Fruit fly (Drosophila melanogaster): ENCODE results near the gene CG9215.

Gene CG9215

DNA sequence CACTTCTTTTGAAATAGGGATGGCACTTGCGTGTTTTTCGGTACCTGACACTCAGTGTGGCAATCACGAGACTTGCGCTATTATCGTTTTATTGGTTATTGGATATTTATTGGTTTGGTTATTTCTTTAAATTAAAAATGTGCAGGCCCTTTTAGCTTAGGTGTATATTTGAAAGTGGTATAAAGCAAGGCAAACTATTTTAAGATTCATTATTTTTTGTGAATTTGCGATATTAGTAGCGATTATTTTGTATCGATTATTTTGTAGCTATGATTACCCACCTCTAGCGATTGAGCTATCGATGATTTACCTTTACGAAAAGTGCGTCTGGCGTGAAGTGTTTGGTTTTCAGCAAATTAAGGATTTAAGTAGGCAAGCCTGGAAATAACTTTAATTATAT lies at the start of gene CG9215, which contains the start of gene CG8097 (continued):
- no peak for TF ChIP-seq CG6683 (GFP tag; optimal IDR thresholded peaks at IDR 0.05)
- TF ChIP-seq pnt (GFP tag; optimal IDR thresholded peaks at IDR 0.05) = no peak
- no peak for TF ChIP-seq jing (GFP tag; optimal IDR thresholded peaks at IDR 0.05)
- peak; percentile 12 for TF ChIP-seq CG10654 (GFP tag; optimal IDR thresholded peaks at IDR 0.05)
- no peak for TF ChIP-seq CG10321 (GFP tag; IDR thresholded peaks at IDR 0.05)
- TF ChIP-seq CG10959 (GFP tag; IDR thresholded peaks at IDR 0.05) = no peak
- no peak for TF ChIP-seq oc (tag; optimal IDR thresholded peaks at IDR 0.05)
- peak; percentile 95 for TF ChIP-seq CG2129 (GFP tag; IDR thresholded peaks at IDR 0.05; ENCODE audit: partially characterized antibody)
- peak; percentile 91 for TF ChIP-seq Bgb (GFP tag; IDR thresholded peaks at IDR 0.05; ENCODE audit: partially characterized antibody)
- TF ChIP-seq Sox102F (GFP tag; optimal IDR thresholded peaks at IDR 0.05) = no peak
- no peak for TF ChIP-seq Hr3 (GFP tag; optimal IDR thresholded peaks at IDR 0.05)
- TF ChIP-seq CG10366 (GFP tag; IDR thresholded peaks at IDR 0.05) = no peak
- TF ChIP-seq CG8924 (tag; optimal IDR thresholded peaks at IDR 0.05) = peak; percentile 27
- no peak for TF ChIP-seq CG11247 (GFP tag; IDR thresholded peaks at IDR 0.05)
- no peak for TF ChIP-seq slp2 (GFP tag; optimal IDR thresholded peaks at IDR 0.05)
- no peak for TF ChIP-seq ERR (GFP tag; optimal IDR thresholded peaks at IDR 0.05)
- no peak for TF ChIP-seq bcd (GFP tag; optimal IDR thresholded peaks at IDR 0.05)
- no peak for TF ChIP-seq salm (tag; optimal IDR thresholded peaks at IDR 0.05)
- TF ChIP-seq stc (GFP tag; IDR thresholded peaks at IDR 0.05) = no peak

DNA sequence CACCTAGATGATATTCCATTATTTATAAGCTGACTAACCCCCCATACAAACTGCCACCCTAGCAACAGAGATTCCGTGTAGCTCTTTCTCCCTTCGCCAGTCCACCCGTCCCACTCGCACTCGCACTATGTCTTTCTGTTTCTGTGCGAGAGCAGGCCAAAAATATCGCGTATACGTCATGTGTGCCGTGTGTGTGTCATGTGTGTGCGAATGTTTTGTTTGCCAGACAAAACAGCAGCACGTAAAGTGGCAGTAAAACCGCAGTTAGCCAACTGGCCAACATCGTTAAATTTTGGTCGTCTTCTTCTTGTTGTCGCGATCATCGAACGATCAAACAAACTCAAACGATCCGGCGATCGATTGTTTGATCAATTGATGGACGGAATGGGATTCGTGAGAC lies 48.8 kb upstream of the CG9215 start:
- no peak for TF ChIP-seq ac (GFP tag; optimal IDR thresholded peaks at IDR 0.05)
- TF ChIP-seq CG4854 (GFP tag; optimal IDR thresholded peaks at IDR 0.05) = no peak
- TF ChIP-seq CG15269 (tag; optimal IDR thresholded peaks at IDR 0.05) = peak; percentile 13
- peak; percentile 38 for TF ChIP-seq CG1832 (GFP tag; optimal IDR thresholded peaks at IDR 0.05)
- TF ChIP-seq CTCF (GFP tag; optimal IDR thresholded peaks at IDR 0.05) = no peak
- no peak for TF ChIP-seq CoRest (tag; optimal IDR thresholded peaks at IDR 0.05)
- peak; percentile 69 for TF ChIP-seq CG7372 (GFP tag; IDR thresholded peaks at IDR 0.05)
- no peak for TF ChIP-seq pnt (GFP tag; optimal IDR thresholded peaks at IDR 0.05)
- peak; percentile 19 for TF ChIP-seq CG11504 (tag; optimal IDR thresholded peaks at IDR 0.05)
- TF ChIP-seq CG7745 (tag; optimal IDR thresholded peaks at IDR 0.05) = no peak
- peak; percentile 14 for TF ChIP-seq CG9727 (GFP tag; optimal IDR thresholded peaks at IDR 0.05)
- no peak for TF ChIP-seq CG8290 (GFP tag; optimal IDR thresholded peaks at IDR 0.05)
- TF ChIP-seq CG8290 (tag; optimal IDR thresholded peaks at IDR 0.05) = peak in 1 of 2 experiments; percentile 19
- TF ChIP-seq CG12104 (GFP tag; optimal IDR thresholded peaks at IDR 0.05) = no peak
- peak; percentile 38 for TF ChIP-seq CG12769 (tag; optimal IDR thresholded peaks at IDR 0.05)
- TF ChIP-seq CG8281 (tag; optimal IDR thresholded peaks at IDR 0.05) = peak; percentile 53
- no peak for TF ChIP-seq CG11560 (tag; IDR thresholded peaks at IDR 0.05)
- no peak for TF ChIP-seq CG2202 (tag; optimal IDR thresholded peaks at IDR 0.05)
- TF ChIP-seq CG10321 (GFP tag; IDR thresholded peaks at IDR 0.05) = peak; percentile 39; the same call in 1 of the 2 replicates
- TF ChIP-seq Abd-B (GFP tag; optimal IDR thresholded peaks at IDR 0.05) = peak; percentile 6
- TF ChIP-seq chinmo (GFP tag; IDR thresholded peaks at IDR 0.05; ENCODE audit: partially characterized antibody) = 0 out of 4 replicates have a peak, but pooled peaks have one; percentile 48
- TF ChIP-seq Med (GFP tag) = peak; percentile 66

DNA sequence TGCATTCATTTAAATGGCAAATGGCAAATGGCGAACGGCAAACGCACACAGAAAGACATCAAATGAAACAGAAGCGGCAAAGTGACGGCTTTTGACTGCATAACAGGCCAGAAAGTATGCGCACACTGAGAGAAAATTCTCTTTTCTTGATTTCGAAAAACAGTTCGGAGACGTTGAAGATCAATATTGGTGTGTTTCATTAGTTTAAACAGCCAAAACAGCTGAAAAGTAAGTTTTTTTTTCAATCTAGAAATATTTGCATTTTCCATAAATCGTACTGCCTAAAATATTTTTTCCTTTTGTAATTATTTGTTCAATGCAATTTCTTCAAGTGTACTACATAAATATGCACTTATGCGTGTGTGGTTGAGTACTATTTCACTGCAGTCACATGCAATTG lies 48.1 kb upstream of the CG9215 start:
- TF ChIP-seq CG3847 (GFP tag; IDR thresholded peaks at IDR 0.05) = no peak
- no peak for TF ChIP-seq Opbp (GFP tag; IDR thresholded peaks at IDR 0.05; ENCODE audit: partially characterized antibody)
- TF ChIP-seq hkb (optimal IDR thresholded peaks at IDR 0.05) = no peak
- 0 out of 2 replicates have a peak, but pooled peaks have one; percentile 15 for TF ChIP-seq hkb (GFP tag; IDR thresholded peaks at IDR 0.05)
- peak; percentile 36; the same call in 1 of the 2 replicates for TF ChIP-seq CG10366 (GFP tag; IDR thresholded peaks at IDR 0.05)
- no peak for TF ChIP-seq CG18011 (GFP tag; optimal IDR thresholded peaks at IDR 0.05)
- TF ChIP-seq Hmr (GFP tag; optimal IDR thresholded peaks at IDR 0.05) = no peak
- no peak for TF ChIP-seq CG12155 (GFP tag; optimal IDR thresholded peaks at IDR 0.05)
- no peak for TF ChIP-seq Tbp (GFP tag; optimal IDR thresholded peaks at IDR 0.05)
- TF ChIP-seq slbo (GFP tag; IDR thresholded peaks at IDR 0.05) = 0 out of 2 replicates have a peak, but pooled peaks have one; percentile 26
- TF ChIP-seq Aef1 (GFP tag; IDR thresholded peaks at IDR 0.05) = 0 out of 3 replicates have a peak, but pooled peaks have one; percentile 18
- no peak for TF ChIP-seq CG31388 (GFP tag; optimal IDR thresholded peaks at IDR 0.05)
- TF ChIP-seq CG10654 (GFP tag; optimal IDR thresholded peaks at IDR 0.05) = no peak
- TF ChIP-seq Adf1 (GFP tag; IDR thresholded peaks at IDR 0.05) = no peak
- no peak for TF ChIP-seq CG13123 (GFP tag; optimal IDR thresholded peaks at IDR 0.05)

All from whole organism, embryonic.